Fruit fly (Drosophila melanogaster): ENCODE measurements around the gene crq.

The crq gene

dm6 chr2L:429680-430484 lies 22.9 kb downstream of the crq start (continued):
- TF ChIP-seq CG8119 (GFP tag; IDR thresholded peaks at IDR 0.05) (peak; percentile 71), acj6 (GFP tag; optimal IDR thresholded peaks at IDR 0.05) (peak; percentile 91), CG6808 (GFP tag; optimal IDR thresholded peaks at IDR 0.05) (peak; percentile 77), CG8319 (GFP tag; optimal IDR thresholded peaks at IDR 0.05) (peak; percentile 81), CG9139 (GFP tag; optimal IDR thresholded peaks at IDR 0.05) (peak; percentile 60), CG8632 (GFP tag; optimal IDR thresholded peaks at IDR 0.05) (peak; percentile 81), CG32006 (GFP tag; optimal IDR thresholded peaks at IDR 0.05) (peak; percentile 76), CG7368 (GFP tag; optimal IDR thresholded peaks at IDR 0.05) (peak; percentile 77), fkh (GFP tag; optimal IDR thresholded peaks at IDR 0.05) (no peak), CG11902 (GFP tag; optimal IDR thresholded peaks at IDR 0.05) (peak; percentile 97), Eip93F (GFP tag; optimal IDR thresholded peaks at IDR 0.05) (peak; percentile 91), dsx (GFP tag; optimal IDR thresholded peaks at IDR 0.05; ENCODE audit: poor library complexity, severe bottlenecking) (peak; percentile 65), Eip75B (GFP tag; optimal IDR thresholded peaks at IDR 0.05) (peak; percentile 89), net (GFP tag; optimal IDR thresholded peaks at IDR 0.05) (peak; percentile 68), CG1621 (tag; optimal IDR thresholded peaks at IDR 0.05) (peak; percentile 77), Hr38 (GFP tag; optimal IDR thresholded peaks at IDR 0.05) (no peak), Gug (GFP tag; IDR thresholded peaks at IDR 0.05) (peak; percentile 67), CG16779 (tag; optimal IDR thresholded peaks at IDR 0.05) (peak; percentile 9), Lpt (GFP tag; optimal IDR thresholded peaks at IDR 0.05) (peak; percentile 56), Met (GFP tag; optimal IDR thresholded peaks at IDR 0.05) (peak; percentile 96), CG10631 (GFP tag; optimal IDR thresholded peaks at IDR 0.05) (peak; percentile 89), CG34406 (GFP tag; optimal IDR thresholded peaks at IDR 0.05) (peak; percentile 84), CG11294 (GFP tag; IDR thresholded peaks at IDR 0.05) (peak; percentile 46; the same call in 1 of the 2 replicates), svp (GFP tag) (peak; percentile 98), Hr39 (GFP tag; optimal IDR thresholded peaks at IDR 0.05) (peak; percentile 95), Sox14 (GFP tag; optimal IDR thresholded peaks at IDR 0.05) (peak; percentile 93), CG10669 (GFP tag; optimal IDR thresholded peaks at IDR 0.05) (peak; percentile 72), Sox102F (GFP tag; optimal IDR thresholded peaks at IDR 0.05) (peak; percentile 96), achi (GFP tag; optimal IDR thresholded peaks at IDR 0.05) (peak; percentile 86), salr (GFP tag; optimal IDR thresholded peaks at IDR 0.05) (peak; percentile 67 to 69), cyc (GFP tag; optimal IDR thresholded peaks at IDR 0.05) (peak; percentile 95), topi (GFP tag; optimal IDR thresholded peaks at IDR 0.05) (peak; percentile 95), CG11762 (GFP tag; optimal IDR thresholded peaks at IDR 0.05; ENCODE audit: insufficient read depth) (peak; percentile 51), fd85E (GFP tag; optimal IDR thresholded peaks at IDR 0.05) (peak; percentile 71), lz (GFP tag; optimal IDR thresholded peaks at IDR 0.05) (peak; percentile 94)

dm6 chr2L:428380-428989 lies 24.3 kb downstream of the crq start:
- TF ChIP-seq svp (GFP tag) = peak; percentile 25
- TF ChIP-seq CG32006 (GFP tag; optimal IDR thresholded peaks at IDR 0.05) = peak; percentile 45
- TF ChIP-seq fd59A (GFP tag; optimal IDR thresholded peaks at IDR 0.05) = no peak
- no peak for TF ChIP-seq dsx (GFP tag; optimal IDR thresholded peaks at IDR 0.05; ENCODE audit: poor library complexity, severe bottlenecking)
- no peak for TF ChIP-seq CG1621 (tag; optimal IDR thresholded peaks at IDR 0.05)
- TF ChIP-seq CG6792 (GFP tag; optimal IDR thresholded peaks at IDR 0.05) = no peak
- no peak for TF ChIP-seq CG15336 (GFP tag; IDR thresholded peaks at IDR 0.05)
- TF ChIP-seq CG8119 (GFP tag; IDR thresholded peaks at IDR 0.05) = 0 out of 3 replicates have a peak, but pooled peaks have one; percentile 16
- no peak for TF ChIP-seq CG6854 (GFP tag; optimal IDR thresholded peaks at IDR 0.05)
- no peak for TF ChIP-seq OdsH (GFP tag; optimal IDR thresholded peaks at IDR 0.05)
- no peak for TF ChIP-seq CG3919 (GFP tag; optimal IDR thresholded peaks at IDR 0.05)
- TF ChIP-seq CG10631 (GFP tag; optimal IDR thresholded peaks at IDR 0.05) = no peak
- TF ChIP-seq esn (GFP tag; optimal IDR thresholded peaks at IDR 0.05) = no peak
- TF ChIP-seq CG4318 (GFP tag; optimal IDR thresholded peaks at IDR 0.05) = peak; percentile 3
- no peak for TF ChIP-seq CG16779 (tag; optimal IDR thresholded peaks at IDR 0.05)
- no peak for TF ChIP-seq CG6276 (GFP tag; optimal IDR thresholded peaks at IDR 0.05)
- no peak for TF ChIP-seq Met (GFP tag; optimal IDR thresholded peaks at IDR 0.05)
- no peak for TF ChIP-seq cyc (GFP tag; optimal IDR thresholded peaks at IDR 0.05)
- TF ChIP-seq Gug (GFP tag; IDR thresholded peaks at IDR 0.05) = no peak
- no peak for TF ChIP-seq CG8632 (GFP tag; optimal IDR thresholded peaks at IDR 0.05)
- TF ChIP-seq CG3032 (tag; optimal IDR thresholded peaks at IDR 0.05) = no peak
- no peak for TF ChIP-seq CG6163 (GFP tag; IDR thresholded peaks at IDR 0.05)
- TF ChIP-seq CG8319 (GFP tag; optimal IDR thresholded peaks at IDR 0.05) = no peak
- TF ChIP-seq Hr39 (GFP tag; optimal IDR thresholded peaks at IDR 0.05) = no peak
- no peak for TF ChIP-seq vri (GFP tag; optimal IDR thresholded peaks at IDR 0.05)
- TF ChIP-seq Hr4 (GFP tag; optimal IDR thresholded peaks at IDR 0.05) = peak; percentile 12

Measured in whole organism, prepupa.